Worm (Caenorhabditis elegans) whole organism, L4/young adult: ENCODE results near the gene F14D7.18.

Source experiments
- W03F9.2 ChIP-seq: fragments of 150-350 bp; optimal IDR thresholded peaks from 2 replicates; lab custom pipeline; 2014; ENCODE audit warnings: missing biosample characterization, missing genetic modification characterization
- dao-5 ChIP-seq: sonication (generic microtip); optimal IDR thresholded peaks from 2 replicates; lab custom pipeline; 2016; ENCODE audit warnings: missing genotype, missing genetic modification characterization, moderate library complexity, missing compliant biosample characterization
- him-1 ChIP-seq: sonication (generic microtip); optimal IDR thresholded peaks from 2 replicates; lab custom pipeline; 2016; ENCODE audit warnings: missing genotype, missing genetic modification reagents, missing genetic modification characterization, missing compliant biosample characterization

DNA sequence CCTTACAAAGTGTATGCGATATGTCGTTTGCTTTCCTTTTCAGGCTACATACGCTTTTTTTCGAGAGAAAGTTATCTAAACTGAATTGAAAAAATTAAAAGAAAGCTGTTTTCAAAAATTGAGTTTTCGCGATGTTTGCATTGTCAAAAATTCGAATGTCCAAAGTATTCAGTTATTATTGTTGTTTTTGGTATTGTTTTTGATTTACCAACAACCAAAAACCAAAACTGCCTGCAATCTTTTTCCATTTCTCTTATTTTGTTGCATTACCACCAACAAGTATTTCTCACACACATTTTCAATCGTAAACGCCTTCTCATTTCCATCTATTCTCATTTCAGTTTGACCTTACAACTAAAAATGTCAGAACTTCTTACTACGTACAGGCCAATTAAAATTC is 38.3 kb upstream of the F14D7.18 start, which contains the start of gene pepm-1:
- TF ChIP-seq dao-5 (no peak), W03F9.2 (tag; lab: Kevin White, UChicago) (no peak), him-1 (no peak)
